Worm (Caenorhabditis elegans) whole organism, early embryonic: ENCODE measurements around the gene Y110A2AL.3.
A peak's percentile ranks its signal among the peaks of the same experiment; 100 is the strongest.

ENCODE experiments used
- B0310.2 ChIP-seq: sonication (generic microtip); optimal IDR thresholded peaks from 2 replicates; lab custom pipeline; 2016; ENCODE audit warnings: mild to moderate bottlenecking, missing genetic modification characterization, missing compliant biosample characterization
- F13C5.2 ChIP-seq: sonication (generic microtip); optimal IDR thresholded peaks from 2 replicates; lab custom pipeline; 2017; ENCODE audit warnings: mild to moderate bottlenecking, missing genetic modification characterization, inconsistent platforms, missing compliant biosample characterization
- aly-1 ChIP-seq: sonication (generic microtip); optimal IDR thresholded peaks from 2 replicates; lab custom pipeline; 2016; ENCODE audit warnings: missing genetic modification characterization, missing compliant biosample characterization
- ama-1 ChIP-seq: fragments of 150-350 bp; optimal IDR thresholded peaks from 2 replicates; lab custom pipeline; 2014
- ceh-13 ChIP-seq: fragments of 200-800 bp; sonication (Bioruptor generic); optimal IDR thresholded peaks from 2 replicates; lab custom pipeline; 2018; ENCODE audit warnings: mild to moderate bottlenecking, missing genetic modification characterization, missing compliant biosample characterization
- ceh-36 ChIP-seq: sonication (generic microtip); optimal IDR thresholded peaks from 2 replicates; lab custom pipeline; 2016; ENCODE audit warnings: missing genetic modification characterization, inconsistent platforms, missing compliant biosample characterization
- ets-7 ChIP-seq: sonication (generic microtip); optimal IDR thresholded peaks from 2 replicates; lab custom pipeline; 2016; ENCODE audit warnings: missing genotype, missing genetic modification characterization, missing compliant biosample characterization
- flt-1 ChIP-seq: fragments of 200-800 bp; sonication (Bioruptor generic); IDR thresholded peaks from 2 replicates; pipeline ENCODE4 v1.3.6; 2022; ENCODE audit warnings: missing genetic modification characterization, missing compliant biosample characterization
- hmbx-1 ChIP-seq: sonication (generic microtip); optimal IDR thresholded peaks from 2 replicates; lab custom pipeline; 2016; ENCODE audit warnings: mild to moderate bottlenecking, missing genetic modification characterization, missing compliant biosample characterization
- hmg-4 ChIP-seq: fragments of 200-800 bp; sonication (Bioruptor generic); optimal IDR thresholded peaks from 2 replicates; lab custom pipeline; 2018; ENCODE audit warnings: mild to moderate bottlenecking, missing genetic modification characterization, missing compliant biosample characterization
- hnd-1 ChIP-seq: sonication (generic microtip); optimal IDR thresholded peaks from 2 replicates; lab custom pipeline; 2016; ENCODE audit warnings: missing genetic modification characterization, missing compliant biosample characterization
- pes-1 ChIP-seq: fragments of 200-800 bp; sonication (Bioruptor generic); IDR thresholded peaks from 2 replicates; pipeline ENCODE4 v1.3.6; 2022; ENCODE audit warnings: missing genetic modification reagents, missing genetic modification characterization, missing compliant biosample characterization
- scrt-1 ChIP-seq: fragments of 200-800 bp; sonication (Bioruptor generic); IDR thresholded peaks from 2 replicates; pipeline ENCODE4 v1.3.6; 2022; ENCODE audit warnings: missing genetic modification characterization, missing compliant biosample characterization
- sea-1 ChIP-seq: fragments of 200-800 bp; sonication (Bioruptor generic); conservative IDR thresholded peaks from 2 replicates; pipeline ENCODE4 v1.3.6; 2022; ENCODE audit warnings: missing genetic modification characterization, missing compliant biosample characterization
- tbx-11 ChIP-seq: fragments of 200-800 bp; sonication (Bioruptor generic); IDR thresholded peaks from 2 replicates; pipeline ENCODE4 v1.3.6; 2022; ENCODE audit warnings: missing genetic modification characterization, missing compliant biosample characterization
- tbx-37 ChIP-seq: fragments of 200-800 bp; sonication (Bioruptor generic); conservative IDR thresholded peaks from 2 replicates; pipeline ENCODE4 v1.3.6; 2022; ENCODE audit warnings: missing genetic modification reagents, missing genetic modification characterization, missing compliant biosample characterization
- tra-4 ChIP-seq: sonication (generic microtip); optimal IDR thresholded peaks from 2 replicates; lab custom pipeline; 2017; ENCODE audit warnings: missing genetic modification characterization, missing compliant biosample characterization

Gene Y110A2AL.3

DNA sequence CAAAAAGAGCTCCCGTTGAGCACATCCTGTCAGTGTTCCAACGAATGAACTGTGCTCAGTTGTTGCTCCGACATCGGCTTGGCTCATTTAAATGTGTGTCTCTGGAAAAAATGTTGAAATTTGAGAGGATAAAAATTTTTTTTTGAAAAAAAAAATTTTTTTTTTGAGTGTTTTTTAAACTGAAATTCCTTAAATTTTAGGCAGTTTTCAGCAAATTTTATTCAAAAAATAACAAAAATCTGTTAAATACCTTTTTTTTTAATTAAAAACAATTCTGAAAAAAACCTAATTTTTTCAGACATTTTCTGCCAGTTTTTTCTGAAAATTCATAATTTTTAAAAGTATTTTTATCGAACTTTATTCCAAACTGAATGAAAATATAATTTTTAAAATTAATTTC is 17.9 kb downstream of the Y110A2AL.3 start, which contains the start of gene pigw-1:
Gene pigw-1, minus strand, starts transcription at position 101 of the 400 bp plus-strand sequence.
- TF ChIP-seq hmg-4, result no peak
- TF ChIP-seq ets-7 (tag; lab: Kevin White, UChicago), result no peak
- TF ChIP-seq scrt-1 (GFP tag; lab: Robert Waterston, UW), result no peak
- no peak for TF ChIP-seq tbx-11 (GFP tag; lab: Robert Waterston, UW)
- no peak for TF ChIP-seq aly-1 (tag; lab: Kevin White, UChicago)
- no peak for TF ChIP-seq tbx-37 (GFP tag; lab: Robert Waterston, UW)
- no peak for TF ChIP-seq hnd-1 (tag; lab: Kevin White, UChicago)
- no peak for TF ChIP-seq tra-4 (tag; lab: Kevin White, UChicago)
- TF ChIP-seq ceh-36 (tag; lab: Kevin White, UChicago), result no peak
- no peak for TF ChIP-seq flt-1
- TF ChIP-seq sea-1, result no peak
- TF ChIP-seq F13C5.2 (tag; lab: Kevin White, UChicago), result no peak
- TF ChIP-seq B0310.2 (tag; lab: Kevin White, UChicago), result no peak

DNA sequence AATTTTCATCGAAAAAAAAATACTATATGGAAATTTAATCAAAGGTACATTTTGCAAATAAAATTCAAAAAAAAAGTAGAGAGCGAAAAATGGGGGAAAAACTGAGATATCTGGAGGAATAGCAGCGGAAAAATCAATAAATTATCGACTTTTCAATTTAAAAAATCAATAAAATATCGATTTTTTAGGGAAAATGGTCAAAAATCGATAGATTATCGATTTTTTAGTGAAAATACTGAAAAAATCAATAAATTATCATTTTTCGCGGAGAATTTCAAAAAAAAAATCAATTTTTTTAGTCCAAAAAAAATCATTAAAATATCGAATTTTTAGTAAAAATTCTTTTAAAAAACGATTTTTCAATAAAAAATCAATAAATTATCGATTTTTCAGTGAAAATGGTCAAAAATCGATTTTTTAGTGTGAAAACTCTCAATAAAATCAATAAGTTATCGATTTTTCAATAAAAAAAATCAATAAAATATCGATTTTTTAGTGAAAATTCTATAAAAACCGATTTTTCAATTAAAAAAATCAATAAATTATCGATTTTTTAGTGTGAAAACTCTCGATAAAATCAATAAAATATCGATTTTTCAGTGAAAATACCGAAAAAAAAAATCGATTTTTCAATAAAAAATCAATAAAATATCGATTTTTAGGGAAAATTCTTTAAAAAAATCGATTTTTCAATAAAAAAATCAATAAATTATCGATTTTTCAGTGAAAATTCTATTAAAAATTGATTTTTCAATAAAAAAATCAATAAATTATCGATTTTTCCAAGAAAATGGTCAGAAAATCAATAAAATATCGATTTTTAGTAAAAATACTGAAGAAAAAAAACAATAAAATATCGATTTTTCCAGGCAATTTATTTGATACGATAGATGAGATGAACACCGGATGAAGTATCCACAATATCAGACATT is 18.9 kb downstream of the Y110A2AL.3 start:
- TF ChIP-seq aly-1 (tag; lab: Kevin White, UChicago) (no peak), tbx-37 (GFP tag; lab: Robert Waterston, UW) (no peak), tbx-11 (GFP tag; lab: Robert Waterston, UW) (no peak), B0310.2 (tag; lab: Kevin White, UChicago) (no peak), scrt-1 (GFP tag; lab: Robert Waterston, UW) (no peak), ceh-13 (no peak), tra-4 (tag; lab: Kevin White, UChicago) (no peak), pes-1 (GFP tag; lab: Robert Waterston, UW) (no peak), flt-1 (no peak), hmbx-1 (tag; lab: Kevin White, UChicago) (no peak), hmg-4 (no peak), ets-7 (tag; lab: Kevin White, UChicago) (no peak), ceh-36 (tag; lab: Kevin White, UChicago) (no peak), F13C5.2 (tag; lab: Kevin White, UChicago) (no peak), sea-1 (no peak), ama-1 (lab: Kevin White, UChicago) (no peak), hnd-1 (tag; lab: Kevin White, UChicago) (no peak)

DNA sequence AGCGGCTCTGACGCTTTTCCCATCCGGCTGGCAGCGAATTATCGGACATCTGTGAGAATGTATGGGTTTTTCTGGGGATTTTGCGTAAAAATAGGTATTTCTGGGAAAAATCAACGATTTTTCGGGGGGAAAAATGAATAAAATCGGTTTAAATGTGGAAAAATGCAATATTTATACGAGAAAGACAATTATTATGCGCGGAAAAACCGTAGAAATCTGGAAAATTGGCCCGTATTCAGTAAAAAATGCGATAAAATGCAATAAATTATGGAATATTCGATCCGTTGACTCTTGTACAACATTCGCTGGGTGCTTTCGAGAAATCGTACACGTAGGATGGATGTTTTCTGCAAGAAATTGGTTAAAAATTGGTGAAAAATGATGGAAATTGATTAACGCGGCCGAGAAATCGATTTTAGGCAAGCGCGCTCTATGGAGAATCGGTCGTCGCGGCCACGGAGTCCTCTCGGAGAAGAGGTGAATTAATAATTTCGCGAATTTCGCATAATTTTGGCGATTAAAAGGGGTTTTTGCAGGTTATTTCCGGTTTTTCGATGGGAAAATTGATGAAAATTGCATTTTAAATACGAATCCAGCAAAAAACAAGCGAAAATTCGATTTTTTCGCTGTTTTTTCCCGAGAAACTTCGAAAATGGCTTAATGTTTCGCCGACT is 22.2 kb downstream of the Y110A2AL.3 start, which contains the start of gene pinn-1:
Gene pinn-1, minus strand, starts transcription at position 51 of the 674 bp plus-strand sequence.
- TF ChIP-seq aly-1 (tag; lab: Kevin White, UChicago) (no peak), scrt-1 (GFP tag; lab: Robert Waterston, UW) (no peak), ceh-36 (tag; lab: Kevin White, UChicago) (no peak), hmg-4 (no peak), hnd-1 (tag; lab: Kevin White, UChicago) (peak; percentile 19), hmbx-1 (tag; lab: Kevin White, UChicago) (no peak), sea-1 (no peak; the same call in 1 of the 2 replicates), pes-1 (GFP tag; lab: Robert Waterston, UW) (peak; percentile 79), ets-7 (tag; lab: Kevin White, UChicago) (no peak), F13C5.2 (tag; lab: Kevin White, UChicago) (peak; percentile 37), tbx-37 (GFP tag; lab: Robert Waterston, UW) (peak; percentile 77), tbx-11 (GFP tag; lab: Robert Waterston, UW) (no peak), B0310.2 (tag; lab: Kevin White, UChicago) (no peak), tra-4 (tag; lab: Kevin White, UChicago) (no peak), ama-1 (lab: Kevin White, UChicago) (no peak), ceh-13 (no peak), flt-1 (peak; percentile 61; the same call in 1 of the 2 replicates)

DNA sequence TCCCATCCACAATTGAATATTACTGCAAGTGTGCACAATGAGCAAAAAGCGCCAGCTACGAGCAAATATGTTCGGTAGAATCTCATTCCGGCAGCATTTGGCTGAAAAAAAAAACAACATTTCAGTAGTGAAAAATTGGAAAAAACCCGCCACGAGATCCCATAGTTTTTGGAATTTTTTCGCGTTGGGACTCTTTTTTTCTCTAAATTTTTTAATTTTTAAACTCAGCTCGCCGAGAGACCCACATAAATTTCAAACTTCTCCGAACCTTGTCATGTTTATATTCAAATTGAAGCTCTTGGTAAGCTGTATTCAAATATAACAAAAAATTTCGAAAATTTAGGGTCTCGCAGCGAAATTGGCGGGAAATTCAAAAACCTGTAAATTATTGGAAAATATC is 27.4 kb downstream of the Y110A2AL.3 start, which contains the start of gene sqv-2:
Gene sqv-2, minus strand, starts transcription at position 101 of the 400 bp plus-strand sequence.
- TF ChIP-seq ceh-36 (tag; lab: Kevin White, UChicago), result no peak
- no peak for TF ChIP-seq tra-4 (tag; lab: Kevin White, UChicago)
- TF ChIP-seq F13C5.2 (tag; lab: Kevin White, UChicago), result no peak
- TF ChIP-seq pes-1 (GFP tag; lab: Robert Waterston, UW), result no peak
- no peak for TF ChIP-seq tbx-37 (GFP tag; lab: Robert Waterston, UW)
- no peak for TF ChIP-seq flt-1
- TF ChIP-seq hmbx-1 (tag; lab: Kevin White, UChicago), result no peak
- TF ChIP-seq ets-7 (tag; lab: Kevin White, UChicago), result no peak
- TF ChIP-seq hmg-4, result no peak
- no peak for TF ChIP-seq tbx-11 (GFP tag; lab: Robert Waterston, UW)
- no peak for TF ChIP-seq B0310.2 (tag; lab: Kevin White, UChicago)
- no peak for TF ChIP-seq sea-1
- TF ChIP-seq ceh-13, result no peak
- TF ChIP-seq scrt-1 (GFP tag; lab: Robert Waterston, UW), result no peak

DNA sequence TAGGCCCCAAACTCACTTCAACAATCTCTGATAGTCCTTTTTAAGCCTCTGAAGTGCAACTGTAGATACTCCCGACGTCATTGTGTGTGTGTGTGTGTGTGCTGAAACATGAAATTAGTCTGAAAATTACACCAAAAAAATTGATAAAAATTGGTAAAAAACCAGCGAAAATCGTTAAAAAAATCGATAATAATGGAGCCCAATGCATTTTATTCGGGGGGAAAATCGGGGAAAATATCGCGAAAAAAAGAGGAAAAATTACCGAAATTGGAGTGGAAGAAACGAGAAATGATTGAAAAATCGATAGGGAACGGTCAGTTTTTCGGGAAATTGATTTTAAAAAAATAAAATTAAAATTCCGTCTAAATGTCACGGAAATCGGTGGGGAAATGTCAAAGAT is 33.4 kb downstream of the Y110A2AL.3 start, which contains the start of gene ubc-26:
Gene ubc-26, minus strand, starts transcription at position 101 of the 400 bp plus-strand sequence.
- TF ChIP-seq hmg-4, result no peak
- no peak for TF ChIP-seq F13C5.2 (tag; lab: Kevin White, UChicago)
- no peak for TF ChIP-seq hmbx-1 (tag; lab: Kevin White, UChicago)
- no peak for TF ChIP-seq B0310.2 (tag; lab: Kevin White, UChicago)
- no peak for TF ChIP-seq tbx-11 (GFP tag; lab: Robert Waterston, UW)
- no peak for TF ChIP-seq ets-7 (tag; lab: Kevin White, UChicago)
- TF ChIP-seq ama-1 (lab: Kevin White, UChicago), result no peak
- TF ChIP-seq ceh-36 (tag; lab: Kevin White, UChicago), result no peak
- TF ChIP-seq tra-4 (tag; lab: Kevin White, UChicago), result no peak
- no peak for TF ChIP-seq sea-1
- no peak for TF ChIP-seq ceh-13
- TF ChIP-seq pes-1 (GFP tag; lab: Robert Waterston, UW), result no peak
- no peak for TF ChIP-seq aly-1 (tag; lab: Kevin White, UChicago)
- TF ChIP-seq hnd-1 (tag; lab: Kevin White, UChicago), result no peak
- TF ChIP-seq tbx-37 (GFP tag; lab: Robert Waterston, UW), result no peak
- no peak for TF ChIP-seq flt-1
- TF ChIP-seq scrt-1 (GFP tag; lab: Robert Waterston, UW), result no peak
